Worm (Caenorhabditis elegans) whole organism, L2 larva: Measurements from ENCODE around the gene sel-7.

ENCODE experiments used
- elt-3 ChIP-seq: sonication (generic microtip); optimal IDR thresholded peaks from 2 replicates; lab custom pipeline; 2017; ENCODE audit warnings: missing biosample characterization, missing genetic modification characterization
- lin-39 ChIP-seq: fragments of 150-350 bp; optimal IDR thresholded peaks from 2 replicates; lab custom pipeline; 2014; ENCODE audit warnings: missing biosample characterization, missing genetic modification reagents, missing genetic modification characterization
- ztf-11 ChIP-seq: sonication (generic microtip); optimal IDR thresholded peaks from 2 replicates; lab custom pipeline; 2017; ENCODE audit warnings: missing biosample characterization, missing genetic modification characterization

ce11 chrX:14320298-14320697, 20.0 kb downstream of the sel-7 start, which contains the start of gene C11H1.9:
- TF ChIP-seq ztf-11 (tag; lab: Kevin White, UChicago), result no peak
- TF ChIP-seq lin-39, result no peak
- no peak for TF ChIP-seq elt-3
